Worm (Caenorhabditis elegans) whole organism, L4 larva: Measurements from ENCODE around the gene C27H5.2.

Experiments used
- F26F4.8 ChIP-seq: fragments of 200-800 bp; sonication (Bioruptor generic); conservative IDR thresholded peaks from 2 replicates; pipeline ENCODE4 v1.3.6; 2022; ENCODE audit warnings: missing genetic modification characterization, missing compliant biosample characterization
- F49E8.2 ChIP-seq: sonication (generic microtip); optimal IDR thresholded peaks from 2 replicates; lab custom pipeline; 2016; ENCODE audit warnings: missing compliant biosample characterization, mild to moderate bottlenecking, missing genetic modification characterization, borderline replicate concordance
- R02D3.7 ChIP-seq: fragments of 150-350 bp; sonication (generic microtip); optimal IDR thresholded peaks from 3 replicates; lab custom pipeline; 2014; ENCODE audit warnings: missing biosample characterization, missing genetic modification characterization
- Y75B8A.6 ChIP-seq: fragments of 200-800 bp; sonication (Bioruptor generic); IDR thresholded peaks from 2 replicates; pipeline ENCODE4 v1.3.6; 2022; ENCODE audit warnings: missing genetic modification reagents, missing genetic modification characterization, missing compliant biosample characterization
- ZK337.2 ChIP-seq: fragments of 200-800 bp; sonication (Bioruptor generic); IDR thresholded peaks from 2 replicates; pipeline ENCODE4 v1.3.6; 2022; ENCODE audit warnings: missing genetic modification reagents, missing genetic modification characterization, missing compliant biosample characterization
- ZK546.5 ChIP-seq, 2 experiments: sonication (generic microtip); optimal IDR thresholded peaks; 2 replicates each; lab custom pipeline; 2017; ENCODE audit warnings: missing biosample characterization in 2 of 2, missing genetic modification characterization in 2 of 2
- aly-2 ChIP-seq: sonication (generic microtip); optimal IDR thresholded peaks from 2 replicates; lab custom pipeline; 2018; ENCODE audit warnings: missing biosample characterization, missing genetic modification characterization
- ceh-28 ChIP-seq: fragments of 150-350 bp; optimal IDR thresholded peaks from 2 replicates; lab custom pipeline; 2014; ENCODE audit warnings: missing biosample characterization, missing genetic modification reagents, missing genetic modification characterization
- ceh-32 ChIP-seq: sonication (generic microtip); optimal IDR thresholded peaks from 2 replicates; lab custom pipeline; 2016; ENCODE audit warnings: mild to moderate bottlenecking, missing genetic modification characterization, missing compliant biosample characterization; ENCODE audit not compliant: poor library complexity
- ceh-62 ChIP-seq: sonication (generic microtip); optimal IDR thresholded peaks from 2 replicates; lab custom pipeline; 2017; ENCODE audit warnings: missing biosample characterization, missing genetic modification characterization
- ctbp-1 ChIP-seq: fragments of 200-800 bp; sonication (Bioruptor generic); IDR thresholded peaks from 2 replicates; pipeline ENCODE4 v1.3.6; 2022; ENCODE audit warnings: missing genetic modification reagents, missing genetic modification characterization, missing compliant biosample characterization
- daf-12 ChIP-seq: fragments of 150-350 bp; optimal IDR thresholded peaks from 2 replicates; lab custom pipeline; 2014; ENCODE audit warnings: missing biosample characterization, missing genetic modification reagents, missing genetic modification characterization
- daf-16 ChIP-seq, 3 experiments: sonication (generic microtip); optimal IDR thresholded peaks; 2 replicates each; lab custom pipeline; 2016 to 2017; ENCODE audit warnings: missing genetic modification characterization in 3 of 3, missing genetic modification reagents in 3 of 3, mild to moderate bottlenecking in 2 of 3, missing compliant biosample characterization in 2 of 3, missing biosample characterization in 1 of 3, moderate library complexity in 1 of 3
- daf-19 ChIP-seq: fragments of 200-800 bp; sonication (Bioruptor generic); conservative IDR thresholded peaks from 2 replicates; pipeline ENCODE4 v1.3.6; 2022; ENCODE audit warnings: missing genetic modification characterization, missing compliant biosample characterization
- daf-8 ChIP-seq: fragments of 200-800 bp; sonication (Bioruptor generic); IDR thresholded peaks from 2 replicates; pipeline ENCODE4 v1.3.6; 2022; ENCODE audit warnings: missing genetic modification characterization, missing compliant biosample characterization
- dmd-9 ChIP-seq: fragments of 200-800 bp; sonication (Bioruptor generic); IDR thresholded peaks from 2 replicates; pipeline ENCODE4 v1.3.6; 2022; ENCODE audit warnings: missing genetic modification reagents, missing genetic modification characterization, missing compliant biosample characterization
- dpl-1 ChIP-seq: fragments of 150-350 bp; optimal IDR thresholded peaks from 2 replicates; lab custom pipeline; 2014; ENCODE audit warnings: missing biosample characterization, missing genetic modification reagents, missing genetic modification characterization
- egl-27 ChIP-seq: sonication (generic microtip); optimal IDR thresholded peaks from 3 replicates; lab custom pipeline; 2017; ENCODE audit warnings: missing biosample characterization, missing genetic modification reagents, missing genetic modification characterization
- egl-43 ChIP-seq: fragments of 200-800 bp; sonication (Bioruptor generic); IDR thresholded peaks from 2 replicates; pipeline ENCODE4 v1.3.6; 2022; ENCODE audit warnings: missing genetic modification reagents, missing genetic modification characterization, missing compliant biosample characterization
- fkh-10 ChIP-seq: fragments of 150-350 bp; optimal IDR thresholded peaks from 2 replicates; lab custom pipeline; 2014; ENCODE audit warnings: missing biosample characterization, missing genetic modification reagents, missing genetic modification characterization
- fos-1 ChIP-seq: fragments of 150-350 bp; optimal IDR thresholded peaks from 2 replicates; lab custom pipeline; 2014; ENCODE audit warnings: missing biosample characterization, missing genetic modification characterization
- hmg-1.1 ChIP-seq: fragments of 200-800 bp; sonication (Bioruptor generic); IDR thresholded peaks from 2 replicates; pipeline ENCODE4 v1.3.6; 2022; ENCODE audit warnings: missing genetic modification reagents, missing genetic modification characterization, missing compliant biosample characterization
- jun-1 ChIP-seq: fragments of 150-350 bp; optimal IDR thresholded peaks from 2 replicates; lab custom pipeline; 2014; ENCODE audit warnings: missing biosample characterization, missing genetic modification reagents, missing genetic modification characterization
- lin-13 ChIP-seq: fragments of 150-350 bp; optimal IDR thresholded peaks from 2 replicates; lab custom pipeline; 2014; ENCODE audit warnings: missing biosample characterization, missing genetic modification reagents, missing genetic modification characterization
- lin-29 ChIP-seq: fragments of 200-800 bp; sonication (Bioruptor generic); IDR thresholded peaks from 2 replicates; pipeline ENCODE4 v1.3.6; 2022; ENCODE audit warnings: missing genetic modification reagents, missing genetic modification characterization, missing compliant biosample characterization
- lin-38 ChIP-seq: fragments of 200-800 bp; sonication (Bioruptor generic); IDR thresholded peaks from 2 replicates; pipeline ENCODE4 v1.3.6; 2022; ENCODE audit warnings: missing genetic modification reagents, missing genetic modification characterization, missing compliant biosample characterization
- lin-39 ChIP-seq: fragments of 150-350 bp; optimal IDR thresholded peaks from 2 replicates; lab custom pipeline; 2014; ENCODE audit warnings: missing biosample characterization, missing genetic modification reagents, missing genetic modification characterization
- lsy-2 ChIP-seq, 2 experiments: fragments of 150-350 bp in 1 of 2; sonication (generic microtip) in 1 of 2; optimal IDR thresholded peaks; 2 replicates each; lab custom pipeline; 2014 to 2017; ENCODE audit warnings: missing biosample characterization in 2 of 2, missing genetic modification characterization in 2 of 2
- madf-9 ChIP-seq: fragments of 200-800 bp; sonication (Bioruptor generic); conservative IDR thresholded peaks from 2 replicates; pipeline ENCODE4 v1.3.6; 2022; ENCODE audit warnings: missing genetic modification reagents, missing genetic modification characterization, missing compliant biosample characterization
- mdt-29 ChIP-seq: fragments of 200-800 bp; sonication (Bioruptor generic); IDR thresholded peaks from 2 replicates; pipeline ENCODE4 v1.3.6; 2022; ENCODE audit warnings: missing genetic modification reagents, missing genetic modification characterization, missing compliant biosample characterization
- mep-1 ChIP-seq: fragments of 150-350 bp; sonication (generic microtip); optimal IDR thresholded peaks from 3 replicates; lab custom pipeline; 2014; ENCODE audit warnings: missing biosample characterization, missing genetic modification characterization
- mes-2 ChIP-seq: sonication (generic microtip); optimal IDR thresholded peaks from 2 replicates; lab custom pipeline; 2016; ENCODE audit warnings: missing genotype, mild to moderate bottlenecking, missing genetic modification characterization, missing compliant biosample characterization; ENCODE audit not compliant: poor library complexity, severe bottlenecking
- mxl-2 ChIP-seq: fragments of 200-800 bp; sonication (Bioruptor generic); conservative IDR thresholded peaks from 2 replicates; pipeline ENCODE4 v1.3.6; 2022; ENCODE audit warnings: missing genetic modification reagents, missing genetic modification characterization, missing compliant biosample characterization
- nhr-111 ChIP-seq: fragments of 200-800 bp; sonication (Bioruptor generic); optimal IDR thresholded peaks from 2 replicates; lab custom pipeline; 2018; ENCODE audit warnings: mild to moderate bottlenecking, missing genetic modification characterization, missing compliant biosample characterization
- nhr-237 ChIP-seq: sonication (generic microtip); optimal IDR thresholded peaks from 2 replicates; lab custom pipeline; 2017; ENCODE audit warnings: missing biosample characterization, missing genetic modification characterization
- nhr-28 ChIP-seq: fragments of 150-350 bp; optimal IDR thresholded peaks from 2 replicates; lab custom pipeline; 2014; ENCODE audit warnings: missing biosample characterization, missing genetic modification characterization
- nhr-76 ChIP-seq: fragments of 150-350 bp; optimal IDR thresholded peaks from 2 replicates; lab custom pipeline; 2014; ENCODE audit warnings: missing biosample characterization, missing genetic modification characterization
- saeg-2 ChIP-seq: fragments of 200-800 bp; sonication (Bioruptor generic); IDR thresholded peaks from 2 replicates; pipeline ENCODE4 v1.3.6; 2022; ENCODE audit warnings: missing genetic modification reagents, missing genetic modification characterization, missing compliant biosample characterization
- sdz-12 ChIP-seq: fragments of 200-800 bp; sonication (Bioruptor generic); optimal IDR thresholded peaks from 2 replicates; lab custom pipeline; 2018; ENCODE audit warnings: mild to moderate bottlenecking, missing genetic modification characterization, missing compliant biosample characterization
- set-16 ChIP-seq: fragments of 200-800 bp; sonication (Bioruptor generic); IDR thresholded peaks from 2 replicates; pipeline ENCODE4 v1.3.6; 2022; ENCODE audit warnings: missing genetic modification reagents, missing genetic modification characterization, missing compliant biosample characterization
- snpc-4 ChIP-seq: fragments of 150-350 bp; optimal IDR thresholded peaks from 2 replicates; lab custom pipeline; 2014; ENCODE audit warnings: missing biosample characterization, missing genetic modification characterization
- spr-1 ChIP-seq: sonication (generic microtip); optimal IDR thresholded peaks from 2 replicates; lab custom pipeline; 2016; ENCODE audit warnings: mild to moderate bottlenecking, missing genetic modification characterization, missing compliant biosample characterization
- spr-3 ChIP-seq: fragments of 200-800 bp; sonication (Bioruptor generic); optimal IDR thresholded peaks from 2 replicates; lab custom pipeline; 2018; ENCODE audit warnings: mild to moderate bottlenecking, missing genetic modification characterization, missing compliant biosample characterization
- unc-62 ChIP-seq, 3 experiments: fragments of 150-350 bp in 1 of 3; sonication (generic microtip); optimal IDR thresholded peaks in 2 of 3; peaks in 1 of 3; 1 replicate in 1 of 3; 2 replicates in 2 of 3; lab custom pipeline; 2014 to 2017; ENCODE audit warnings: missing biosample characterization in 3 of 3, missing genetic modification characterization in 3 of 3, missing genetic modification reagents in 3 of 3, missing genotype in 1 of 3
- zag-1 ChIP-seq: fragments of 150-350 bp; optimal IDR thresholded peaks from 2 replicates; lab custom pipeline; 2014; ENCODE audit warnings: missing biosample characterization, missing genetic modification characterization
- zfp-3 ChIP-seq: fragments of 200-800 bp; sonication (Bioruptor generic); conservative IDR thresholded peaks from 2 replicates; pipeline ENCODE4 v1.3.6; 2022; ENCODE audit warnings: missing genetic modification reagents, missing genetic modification characterization, missing compliant biosample characterization
- ztf-11 ChIP-seq: fragments of 150-350 bp; optimal IDR thresholded peaks from 2 replicates; lab custom pipeline; 2014; ENCODE audit warnings: missing biosample characterization, missing genetic modification characterization
- ztf-7 ChIP-seq: fragments of 150-350 bp; optimal IDR thresholded peaks from 2 replicates; lab custom pipeline; 2014; ENCODE audit warnings: missing biosample characterization, missing genetic modification characterization

C27H5.2 gene

DNA sequence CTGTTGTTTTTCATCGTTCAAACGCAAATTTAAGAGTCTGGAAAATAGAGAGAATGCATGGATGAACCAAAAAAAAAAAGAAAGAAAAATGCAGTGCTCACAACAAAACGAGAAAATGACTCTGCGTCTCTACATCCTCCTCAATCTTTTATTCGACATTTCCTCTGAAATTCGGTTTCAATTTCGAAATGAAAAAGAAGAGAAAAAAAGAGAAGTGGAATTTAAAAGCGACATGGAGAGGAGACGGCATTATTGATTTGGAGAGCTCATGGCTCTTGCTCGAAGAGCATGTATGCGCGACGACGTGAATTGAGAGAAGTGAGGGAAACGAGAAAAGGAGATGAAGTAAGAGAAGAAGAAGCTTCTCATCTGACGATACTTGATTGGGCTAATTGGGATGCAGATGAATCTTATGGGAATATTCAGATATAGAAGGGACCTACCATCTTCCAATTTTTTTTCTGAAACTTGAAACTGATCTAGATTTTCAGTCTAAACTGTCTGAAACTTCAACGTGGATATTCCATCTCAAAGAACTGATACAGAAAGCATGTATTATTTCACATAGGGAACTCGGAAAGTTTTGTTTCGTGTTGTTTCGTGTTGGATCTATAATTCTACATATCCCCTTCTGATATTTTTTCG lies 44.2 kb upstream of the C27H5.2 start:
- TF ChIP-seq ceh-28 (no peak), hmg-1.1 (GFP tag; lab: Robert Waterston, UW) (0 out of 2 replicates have a peak, but pooled peaks have one; percentile 9), ztf-7 (no peak), spr-3 (GFP tag; lab: Kevin White, UChicago) (no peak), nhr-237 (no peak), lsy-2 (tag; optimal IDR thresholded peaks at IDR 0.05; lab: Kevin White, UChicago) (peak in 1 of 2 experiments; percentile 53), madf-9 (GFP tag; lab: Robert Waterston, UW) (no peak), fkh-10 (peak; percentile 45), set-16 (GFP tag; lab: Robert Waterston, UW) (no peak), saeg-2 (no peak), ctbp-1 (GFP tag; lab: Robert Waterston, UW) (no peak), daf-8 (no peak), zfp-3 (GFP tag; lab: Robert Waterston, UW) (no peak), unc-62 (GFP tag; optimal IDR thresholded peaks at IDR 0.05 in 1 of 2; lab: Kevin White, UChicago) (peak in 1 of 2 experiments; percentile 95), unc-62 (tag; optimal IDR thresholded peaks at IDR 0.05; lab: Kevin White, UChicago) (no peak), egl-27 (tag; lab: Kevin White, UChicago) (no peak), nhr-76 (tag; lab: Kevin White, UChicago) (no peak), dpl-1 (no peak), ZK337.2 (GFP tag; lab: Robert Waterston, UW) (no peak), sdz-12 (GFP tag; lab: Kevin White, UChicago) (no peak), ceh-32 (no peak), mep-1 (no peak), dmd-9 (GFP tag; lab: Robert Waterston, UW) (no peak)

DNA sequence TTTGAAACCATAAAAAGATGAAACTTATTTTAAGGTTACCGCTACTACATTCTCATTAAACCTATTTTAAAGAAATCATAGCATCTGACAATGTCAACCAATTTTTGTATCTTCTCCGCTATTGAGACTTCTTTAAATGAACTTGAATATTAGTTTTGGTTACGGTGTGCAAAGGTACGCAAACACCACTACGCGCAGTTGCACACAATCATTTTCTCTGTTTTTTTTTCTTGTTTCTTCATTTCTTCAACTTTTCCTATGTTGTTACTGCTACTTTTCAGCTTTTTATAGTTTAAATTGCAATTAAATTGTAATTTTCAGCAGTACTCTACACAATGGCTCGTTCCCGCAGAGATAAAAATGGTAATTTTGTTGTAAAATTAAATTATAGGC lies 43.7 kb upstream of the C27H5.2 start, which contains the start of gene F10E7.5:
Gene F10E7.5 (plus strand): TSS at position 322 of the 393 bp plus-strand sequence.
- TF ChIP-seq lsy-2 (tag; optimal IDR thresholded peaks at IDR 0.05; lab: Kevin White, UChicago) (peak; percentile 92 to 99), egl-43 (GFP tag; lab: Robert Waterston, UW) (no peak), F26F4.8 (GFP tag; lab: Robert Waterston, UW) (no peak), ceh-62 (tag; lab: Kevin White, UChicago) (no peak), ZK337.2 (GFP tag; lab: Robert Waterston, UW) (no peak), Y75B8A.6 (GFP tag; lab: Robert Waterston, UW) (no peak), aly-2 (tag; lab: Kevin White, UChicago) (no peak), ZK546.5 (tag; optimal IDR thresholded peaks at IDR 0.05; lab: Kevin White, UChicago) (peak in 1 of 2 experiments; percentile 22), lin-39 (tag; lab: Kevin White, UChicago) (no peak), mes-2 (tag; lab: Kevin White, UChicago) (peak; percentile 72), hmg-1.1 (GFP tag; lab: Robert Waterston, UW) (0 out of 2 replicates have a peak, but pooled peaks have one; percentile 17), R02D3.7 (tag; lab: Kevin White, UChicago) (no peak), nhr-28 (peak; percentile 33), lin-13 (GFP tag; lab: Kevin White, UChicago) (peak; percentile 15), lin-29 (GFP tag; lab: Robert Waterston, UW) (no peak), fkh-10 (no peak), jun-1 (no peak), nhr-111 (GFP tag; lab: Kevin White, UChicago) (no peak), spr-1 (tag; lab: Kevin White, UChicago) (no peak), nhr-76 (tag; lab: Kevin White, UChicago) (no peak), zfp-3 (GFP tag; lab: Robert Waterston, UW) (no peak), zag-1 (tag; lab: Kevin White, UChicago) (no peak), daf-19 (GFP tag; lab: Robert Waterston, UW) (no peak), ztf-11 (tag; lab: Kevin White, UChicago) (no peak), daf-16 (GFP tag; optimal IDR thresholded peaks at IDR 0.05; lab: Kevin White, UChicago) (no peak), daf-16 (tag; optimal IDR thresholded peaks at IDR 0.05; lab: Kevin White, UChicago) (peak; percentile 13), sdz-12 (GFP tag; lab: Kevin White, UChicago) (no peak), mxl-2 (GFP tag; lab: Robert Waterston, UW) (no peak), snpc-4 (tag; lab: Kevin White, UChicago) (no peak), mdt-29 (GFP tag; lab: Robert Waterston, UW) (no peak), lin-38 (GFP tag; lab: Robert Waterston, UW) (no peak), fos-1 (tag; lab: Kevin White, UChicago) (no peak), ceh-28 (no peak), daf-8 (no peak), daf-12 (tag; lab: Kevin White, UChicago) (no peak), set-16 (GFP tag; lab: Robert Waterston, UW) (no peak), F49E8.2 (tag; lab: Kevin White, UChicago) (no peak)
